Fruit fly (Drosophila melanogaster) whole organism, pupa: ENCODE results near the gene CG14135.

Experiments used
- CG10348 ChIP-seq: fragments of 200-800 bp; sonication (Bioruptor generic); IDR thresholded peaks from 2 replicates; pipeline ENCODE4 v1.3.6; 2022; ENCODE audit warnings: missing biosample characterization, missing genetic modification characterization
- CG12605 ChIP-seq: fragments of 200-800 bp; sonication (Bioruptor generic); IDR thresholded peaks from 2 replicates; pipeline ENCODE4 v1.3.6; 2022; ENCODE audit warnings: missing biosample characterization, missing genetic modification characterization
- CG13204 ChIP-seq: fragments of 200-800 bp; sonication (Bioruptor generic); optimal IDR thresholded peaks from 2 replicates; lab custom pipeline; 2018; ENCODE audit warnings: missing biosample characterization, mild to moderate bottlenecking, missing genetic modification characterization, moderate library complexity
- CG14655 ChIP-seq: fragments of 200-800 bp; sonication (Bioruptor generic); optimal IDR thresholded peaks from 3 replicates; lab custom pipeline; 2017; ENCODE audit warnings: mild to moderate bottlenecking, missing biosample characterization, missing genetic modification reagents, missing genetic modification characterization
- CG15710 ChIP-seq: fragments of 200-800 bp; sonication (Bioruptor generic); optimal IDR thresholded peaks from 2 replicates; lab custom pipeline; 2018; ENCODE audit warnings: missing biosample characterization, mild to moderate bottlenecking, missing genetic modification characterization, moderate library complexity
- CG17806 ChIP-seq: fragments of 200-800 bp; sonication (Bioruptor generic); optimal IDR thresholded peaks from 2 replicates; lab custom pipeline; 2018; ENCODE audit warnings: missing biosample characterization, mild to moderate bottlenecking, missing genetic modification characterization, moderate library complexity
- CG32121 ChIP-seq: fragments of 200-800 bp; sonication (Bioruptor generic); IDR thresholded peaks from 2 replicates; pipeline ENCODE4 v1.3.6; 2022; ENCODE audit warnings: missing biosample characterization, missing genetic modification characterization
- CG34367 ChIP-seq: fragments of 200-800 bp; sonication (Bioruptor generic); optimal IDR thresholded peaks from 2 replicates; lab custom pipeline; 2018; ENCODE audit warnings: missing biosample characterization, mild to moderate bottlenecking, missing genetic modification characterization
- CG4496 ChIP-seq: fragments of 200-800 bp; sonication (Bioruptor generic); IDR thresholded peaks from 3 replicates; pipeline ENCODE4 v1.3.6; 2022; ENCODE audit warnings: missing biosample characterization, missing genetic modification characterization
- CG8159 ChIP-seq: fragments of 200-800 bp; sonication (Bioruptor generic); optimal IDR thresholded peaks from 3 replicates; lab custom pipeline; 2018; ENCODE audit warnings: missing biosample characterization, mild to moderate bottlenecking, missing genetic modification characterization, moderate library complexity
- CG8301 ChIP-seq: fragments of 200-800 bp; sonication (Bioruptor generic); optimal IDR thresholded peaks from 2 replicates; lab custom pipeline; 2018; ENCODE audit warnings: missing biosample characterization, mild to moderate bottlenecking, missing genetic modification characterization
- CG9948 ChIP-seq: fragments of 200-800 bp; sonication (Bioruptor generic); optimal IDR thresholded peaks from 2 replicates; lab custom pipeline; 2018; ENCODE audit warnings: missing biosample characterization, mild to moderate bottlenecking, missing genetic modification characterization, moderate library complexity
- D1 ChIP-seq: fragments of 200-800 bp; sonication (Bioruptor generic); optimal IDR thresholded peaks from 2 replicates; lab custom pipeline; 2018; ENCODE audit warnings: missing biosample characterization, mild to moderate bottlenecking, missing genetic modification characterization, moderate library complexity
- EcR ChIP-seq: fragments of 200-800 bp; sonication (Bioruptor generic); optimal IDR thresholded peaks from 3 replicates; lab custom pipeline; 2019; ENCODE audit warnings: missing biosample characterization, missing genetic modification characterization, mild to moderate bottlenecking, moderate library complexity, missing genetic modification reagents
- Ets98B ChIP-seq: fragments of 200-800 bp; sonication (Bioruptor generic); IDR thresholded peaks from 2 replicates; pipeline ENCODE4 v1.3.6; 2022; ENCODE audit warnings: missing biosample characterization, missing genetic modification characterization
- Pif1A ChIP-seq: fragments of 200-800 bp; sonication (Bioruptor generic); optimal IDR thresholded peaks from 3 replicates; lab custom pipeline; 2016; ENCODE audit warnings: missing biosample characterization, missing genetic modification characterization
- Pif1B ChIP-seq: fragments of 200-800 bp; sonication (Bioruptor generic); optimal IDR thresholded peaks from 3 replicates; lab custom pipeline; 2016; ENCODE audit warnings: missing biosample characterization, missing genetic modification characterization
- Snoo ChIP-seq: fragments of 200-800 bp; sonication (Bioruptor generic); optimal IDR thresholded peaks from 3 replicates; lab custom pipeline; 2017; ENCODE audit warnings: missing biosample characterization, mild to moderate bottlenecking, missing genetic modification characterization, inconsistent platforms
- fd96Ca ChIP-seq: fragments of 200-800 bp; sonication (Bioruptor generic); IDR thresholded peaks from 3 replicates; pipeline ENCODE4 v1.3.6; 2022; ENCODE audit warnings: missing biosample characterization, missing genetic modification characterization
- gl ChIP-seq: fragments of 200-800 bp; sonication (Bioruptor generic); optimal IDR thresholded peaks from 2 replicates; lab custom pipeline; 2018; ENCODE audit warnings: missing biosample characterization, mild to moderate bottlenecking, missing genetic modification characterization
- rn ChIP-seq: fragments of 200-800 bp; sonication (Bioruptor generic); IDR thresholded peaks from 2 replicates; pipeline ENCODE4 v1.3.6; 2022; ENCODE audit warnings: missing biosample characterization, missing genetic modification characterization

Gene CG14135

DNA sequence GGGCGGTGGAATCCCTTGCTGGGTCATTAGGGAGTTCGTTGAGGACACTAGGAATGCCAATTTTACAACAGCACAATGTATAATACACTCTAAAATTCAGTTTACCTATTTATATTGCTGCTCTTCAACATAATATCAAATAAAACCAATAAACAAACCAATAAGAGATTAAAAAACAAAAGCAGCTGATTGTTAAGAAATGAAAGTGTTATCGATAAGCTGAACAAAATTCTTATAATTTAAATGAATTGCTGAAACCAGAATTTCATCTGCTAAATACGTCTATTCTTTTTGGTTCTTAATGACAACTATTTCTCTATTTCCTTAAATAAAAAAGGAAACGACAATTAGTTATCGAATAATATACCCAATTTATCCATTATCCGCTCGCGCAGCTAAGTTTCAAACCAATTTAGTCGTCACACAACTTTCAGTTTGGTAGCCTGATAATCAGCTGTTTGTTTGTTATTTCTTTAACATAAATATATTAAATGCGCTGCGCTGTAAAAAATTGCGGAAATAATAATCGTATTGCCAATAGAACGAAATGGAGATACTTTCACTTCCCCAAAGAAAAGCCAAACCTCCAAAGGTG is at the start of gene CG14135, which contains the start of gene Pldn:
Gene CG14135, plus strand, starts transcription at position 369 of the 595 bp plus-strand sequence.
Gene Pldn, minus strand, starts transcription at position 197 of the 595 bp plus-strand sequence.
- peak; percentile 12 for TF ChIP-seq D1 (tag; lab: Kevin White, UChicago)
- no peak for TF ChIP-seq Pif1A
- TF ChIP-seq, all 21 proteins: peak for 1

DNA sequence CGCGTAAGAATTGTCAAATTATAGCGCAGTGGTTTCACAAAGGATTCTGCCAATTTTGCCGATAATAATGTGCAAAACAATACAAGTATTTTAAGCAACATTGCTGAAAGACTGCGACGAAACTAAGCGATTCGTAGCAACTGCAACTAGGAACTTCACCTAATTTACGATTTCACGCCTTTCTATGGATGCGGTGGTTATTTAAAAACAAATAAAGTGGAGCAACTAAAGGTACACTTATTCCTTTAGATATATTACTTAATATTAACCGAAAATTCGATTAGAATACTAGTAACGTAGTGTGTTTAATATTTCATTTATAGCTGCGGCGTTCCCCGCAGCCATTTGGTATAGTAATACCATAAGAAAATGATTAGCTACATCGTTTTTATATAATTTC is 45.4 kb upstream of the CG14135 start, which contains the start of gene CG6071:
Gene CG6071, minus strand, starts transcription at position 101 of the 400 bp plus-strand sequence.
- TF ChIP-seq fd96Ca (no peak), CG17806 (tag; lab: Kevin White, UChicago) (no peak), Snoo (tag; lab: Kevin White, UChicago) (no peak), CG12605 (GFP tag; lab: Robert Waterston, UW) (no peak), CG8159 (no peak), D1 (tag; lab: Kevin White, UChicago) (no peak), CG13204 (no peak), CG34367 (no peak), CG32121 (GFP tag; lab: Robert Waterston, UW) (no peak), CG14655 (no peak), CG15710 (tag; lab: Kevin White, UChicago) (no peak), CG8301 (tag; lab: Kevin White, UChicago) (no peak), Pif1A (no peak), rn (GFP tag; lab: Robert Waterston, UW) (no peak), gl (tag; lab: Kevin White, UChicago) (no peak), CG10348 (GFP tag; lab: Robert Waterston, UW) (no peak), CG4496 (no peak), EcR (GFP tag; lab: Kevin White, UChicago) (no peak)

dm6 chr3L:11648410-11648809 is 43.0 kb upstream of the CG14135 start, which contains the start of the genes RIOK1 and Polr3H:
RIOK1 (minus strand) TSS chr3L:11648474.
Polr3H (plus strand) TSS chr3L:11648756.
- peak; percentile 60 for TF ChIP-seq Ets98B (GFP tag; lab: Robert Waterston, UW)
- peak; percentile 30; the same call in 1 of the 3 replicates for TF ChIP-seq CG4496
- TF ChIP-seq fd96Ca = peak; percentile 66; the same call in 2 of the 3 replicates
- TF ChIP-seq CG10348 (GFP tag; lab: Robert Waterston, UW) = no peak
- TF ChIP-seq CG34367 = peak; percentile 28

DNA sequence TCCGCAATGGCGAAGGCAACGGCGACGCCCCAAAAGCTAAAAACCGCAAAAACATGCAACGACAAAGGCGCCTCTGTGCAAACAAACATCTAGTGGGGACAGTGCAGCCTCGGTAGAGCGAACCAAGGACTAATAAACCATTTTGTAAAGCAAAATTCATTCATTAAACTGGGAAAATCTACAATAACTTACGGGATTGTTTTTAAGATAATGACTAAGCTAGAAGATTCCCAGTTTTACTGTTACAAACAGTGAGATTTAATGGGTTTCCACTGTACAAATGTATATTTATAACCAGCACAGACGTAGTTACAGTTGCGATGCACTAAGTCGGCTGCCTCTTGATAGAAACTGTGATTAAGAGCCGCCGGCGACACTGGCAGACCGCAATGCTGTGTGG is 35.2 kb upstream of the CG14135 start:
- TF ChIP-seq CG10348 (GFP tag; lab: Robert Waterston, UW) (peak; percentile 85; the same call in 1 of the 2 replicates), CG17806 (tag; lab: Kevin White, UChicago) (peak; percentile 51), Ets98B (GFP tag; lab: Robert Waterston, UW) (peak; percentile 92), fd96Ca (peak; percentile 91), CG8159 (peak; percentile 59), Pif1A (peak; percentile 50), CG13204 (no peak), CG8301 (tag; lab: Kevin White, UChicago) (peak; percentile 63), gl (tag; lab: Kevin White, UChicago) (no peak), CG15710 (tag; lab: Kevin White, UChicago) (peak; percentile 54), EcR (GFP tag; lab: Kevin White, UChicago) (no peak), CG4496 (peak; percentile 93), CG9948 (no peak), CG34367 (peak; percentile 37), rn (GFP tag; lab: Robert Waterston, UW) (peak; percentile 38; the same call in 1 of the 2 replicates), D1 (tag; lab: Kevin White, UChicago) (no peak), CG12605 (GFP tag; lab: Robert Waterston, UW) (no peak; the same call in 1 of the 2 replicates), Pif1B (peak; percentile 7), CG14655 (peak; percentile 82), Snoo (tag; lab: Kevin White, UChicago) (no peak), CG32121 (GFP tag; lab: Robert Waterston, UW) (peak; percentile 82)

DNA sequence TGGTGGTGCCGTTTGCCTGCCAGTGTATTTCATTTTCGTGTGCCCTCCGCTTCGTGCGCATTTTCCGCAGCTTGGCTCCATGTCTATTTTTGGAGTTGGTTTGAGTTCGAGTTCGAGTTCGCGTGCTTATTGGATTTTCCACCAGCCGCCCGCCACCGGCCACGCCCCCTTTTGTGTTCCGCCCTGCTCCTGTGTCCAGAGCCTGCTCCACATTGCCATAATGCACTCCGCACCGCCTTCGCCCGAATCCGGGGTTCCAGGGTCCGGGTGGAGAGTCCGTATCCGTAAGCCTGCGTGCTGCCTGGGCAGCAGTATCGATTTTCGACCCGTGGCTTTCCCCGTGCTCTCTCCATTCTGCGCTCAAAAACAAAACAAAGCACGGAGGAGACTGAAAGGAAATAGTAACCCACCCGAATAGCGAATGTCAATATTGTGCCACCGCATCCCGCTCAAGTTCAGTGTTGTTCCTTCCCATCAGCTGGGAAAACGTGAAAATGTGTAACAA is 13.0 kb upstream of the CG14135 start:
- TF ChIP-seq CG8159 = no peak
- no peak for TF ChIP-seq CG8301 (tag; lab: Kevin White, UChicago)
- no peak for TF ChIP-seq CG4496
- TF ChIP-seq EcR (GFP tag; lab: Kevin White, UChicago) = no peak
- no peak for TF ChIP-seq D1 (tag; lab: Kevin White, UChicago)
- TF ChIP-seq CG13204 = no peak
- no peak for TF ChIP-seq fd96Ca
- TF ChIP-seq Snoo (tag; lab: Kevin White, UChicago) = no peak
- TF ChIP-seq gl (tag; lab: Kevin White, UChicago) = no peak
- TF ChIP-seq rn (GFP tag; lab: Robert Waterston, UW) = no peak
- TF ChIP-seq CG15710 (tag; lab: Kevin White, UChicago) = no peak
- TF ChIP-seq Ets98B (GFP tag; lab: Robert Waterston, UW) = no peak
- no peak for TF ChIP-seq CG34367
- no peak for TF ChIP-seq Pif1A
- TF ChIP-seq CG12605 (GFP tag; lab: Robert Waterston, UW) = no peak
- no peak for TF ChIP-seq CG9948
- TF ChIP-seq CG17806 (tag; lab: Kevin White, UChicago) = no peak
- TF ChIP-seq CG14655 = no peak
- TF ChIP-seq, all 21 proteins: peak for 0

DNA sequence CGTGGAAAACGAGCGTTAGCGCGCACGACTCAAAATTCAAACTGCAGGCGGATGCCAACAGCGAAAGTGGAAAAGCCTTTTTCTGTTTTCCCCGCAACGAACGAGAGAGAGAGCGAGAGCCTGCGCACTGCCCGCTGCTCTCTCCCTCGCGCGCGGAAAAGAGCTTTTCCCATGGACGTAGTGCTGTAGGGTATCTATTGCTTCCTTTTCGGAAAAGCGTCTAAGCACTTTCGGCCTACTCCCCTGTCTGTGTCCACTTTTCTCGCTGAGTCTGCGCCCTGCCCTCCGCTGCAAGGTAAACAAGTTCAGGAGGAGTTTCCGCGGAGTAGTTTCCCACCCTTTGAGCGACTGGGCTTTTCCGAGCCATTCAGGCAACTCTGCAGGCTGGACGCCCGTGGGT is 11.1 kb upstream of the CG14135 start, which contains the start of gene CG32085:
Gene CG32085, minus strand, starts transcription at position 47 of the 400 bp plus-strand sequence.
- peak; percentile 76 for TF ChIP-seq CG4496
- TF ChIP-seq Pif1B = no peak
- TF ChIP-seq CG8301 (tag; lab: Kevin White, UChicago) = peak; percentile 1
- no peak for TF ChIP-seq CG10348 (GFP tag; lab: Robert Waterston, UW)
- TF ChIP-seq CG32121 (GFP tag; lab: Robert Waterston, UW) = peak; percentile 72
- TF ChIP-seq D1 (tag; lab: Kevin White, UChicago) = no peak
- no peak for TF ChIP-seq Snoo (tag; lab: Kevin White, UChicago)
- no peak for TF ChIP-seq CG8159
- TF ChIP-seq fd96Ca = peak; percentile 74; the same call in 2 of the 3 replicates
- TF ChIP-seq Pif1A = peak; percentile 44
- TF ChIP-seq Ets98B (GFP tag; lab: Robert Waterston, UW) = peak; percentile 79
- no peak for TF ChIP-seq CG12605 (GFP tag; lab: Robert Waterston, UW)
- no peak for TF ChIP-seq CG9948
- peak; percentile 38 for TF ChIP-seq CG14655
- TF ChIP-seq CG13204 = no peak
- TF ChIP-seq CG34367 = no peak
- TF ChIP-seq gl (tag; lab: Kevin White, UChicago) = no peak
- TF ChIP-seq rn (GFP tag; lab: Robert Waterston, UW) = peak; percentile 42; the same call in 1 of the 2 replicates
- no peak for TF ChIP-seq CG17806 (tag; lab: Kevin White, UChicago)
- no peak for TF ChIP-seq EcR (GFP tag; lab: Kevin White, UChicago)
- no peak for TF ChIP-seq CG15710 (tag; lab: Kevin White, UChicago)
